Worm (Caenorhabditis elegans) whole organism, L1 larva: ENCODE data around the gene usp-14.

Experiments
- C16A3.4 ChIP-seq: fragments of 150-350 bp; optimal IDR thresholded peaks from 2 replicates; lab custom pipeline; 2014; ENCODE audit warnings: missing biosample characterization, missing genetic modification characterization
- Y116A8C.19 ChIP-seq: sonication (generic microtip); optimal IDR thresholded peaks from 2 replicates; lab custom pipeline; 2016; ENCODE audit warnings: missing compliant biosample characterization, missing genetic modification characterization, borderline replicate concordance
- aha-1 ChIP-seq: fragments of 150-350 bp; optimal IDR thresholded peaks from 2 replicates; lab custom pipeline; 2014; ENCODE audit warnings: missing biosample characterization, missing genetic modification characterization
- aly-2 ChIP-seq: fragments of 150-350 bp; optimal IDR thresholded peaks from 2 replicates; lab custom pipeline; 2014; ENCODE audit warnings: missing biosample characterization, missing genetic modification characterization
- ama-1 ChIP-seq: fragments of 150-350 bp; optimal IDR thresholded peaks from 2 replicates; lab custom pipeline; 2014
- blmp-1 ChIP-seq: fragments of 150-350 bp; optimal IDR thresholded peaks from 2 replicates; lab custom pipeline; 2014; ENCODE audit warnings: missing biosample characterization, missing genetic modification characterization
- ceh-8 ChIP-seq: fragments of 200-800 bp; sonication (Bioruptor generic); optimal IDR thresholded peaks from 2 replicates; lab custom pipeline; 2018; ENCODE audit warnings: mild to moderate bottlenecking, missing genetic modification characterization, moderate library complexity, missing compliant biosample characterization
- ceh-88 ChIP-seq: fragments of 200-800 bp; sonication (Bioruptor generic); IDR thresholded peaks from 2 replicates; pipeline ENCODE4 v1.3.6; 2022; ENCODE audit warnings: missing genetic modification characterization, missing compliant biosample characterization
- ceh-90 ChIP-seq: sonication (generic microtip); optimal IDR thresholded peaks from 2 replicates; lab custom pipeline; 2016; ENCODE audit warnings: missing genetic modification characterization, missing compliant biosample characterization
- ces-1 ChIP-seq: fragments of 150-350 bp; optimal IDR thresholded peaks from 2 replicates; lab custom pipeline; 2014; ENCODE audit warnings: missing biosample characterization, missing genetic modification reagents, missing genetic modification characterization
- efl-1 ChIP-seq, 4 experiments: fragments of 150-350 bp; optimal IDR thresholded peaks in 3 of 4; peaks in 1 of 4; 1 replicate in 1 of 4; 2 replicates in 3 of 4; lab custom pipeline; 2014; ENCODE audit warnings: missing biosample characterization in 2 of 4, missing genetic modification characterization in 2 of 4, missing genetic modification reagents in 2 of 4
- egl-27 ChIP-seq, 2 experiments: fragments of 150-350 bp in 1 of 2; sonication (generic microtip); optimal IDR thresholded peaks; 3 replicates each; lab custom pipeline; 2017 to 2018; ENCODE audit warnings: missing biosample characterization in 2 of 2, missing genetic modification characterization in 2 of 2, missing genetic modification reagents in 2 of 2
- elt-3 ChIP-seq, 6 experiments: fragments of 150-350 bp in 1 of 6; sonication (generic microtip); optimal IDR thresholded peaks; 2 replicates each; lab custom pipeline; 2017 to 2018; ENCODE audit warnings: missing biosample characterization in 6 of 6, missing genetic modification characterization in 6 of 6, inconsistent platforms in 1 of 6
- fkh-10 ChIP-seq: sonication (generic microtip); optimal IDR thresholded peaks from 2 replicates; lab custom pipeline; 2017; ENCODE audit warnings: missing biosample characterization, missing genetic modification reagents, missing genetic modification characterization
- fkh-8 ChIP-seq: sonication (generic microtip); optimal IDR thresholded peaks from 2 replicates; lab custom pipeline; 2016; ENCODE audit warnings: mild to moderate bottlenecking, missing genetic modification characterization, missing compliant biosample characterization
- fos-1 ChIP-seq: fragments of 150-350 bp; optimal IDR thresholded peaks from 2 replicates; lab custom pipeline; 2014; ENCODE audit warnings: missing biosample characterization, missing genetic modification characterization
- grh-1 ChIP-seq: fragments of 200-800 bp; sonication (Bioruptor generic); IDR thresholded peaks from 2 replicates; pipeline ENCODE4 v1.3.6; 2022; ENCODE audit warnings: missing genetic modification reagents, missing genetic modification characterization, missing compliant biosample characterization
- hlh-17 ChIP-seq: fragments of 200-800 bp; sonication (Bioruptor generic); optimal IDR thresholded peaks from 2 replicates; lab custom pipeline; 2018; ENCODE audit warnings: missing genetic modification characterization, mild to moderate bottlenecking, missing compliant biosample characterization, moderate library complexity, borderline replicate concordance
- hlh-4 ChIP-seq: sonication (generic microtip); optimal IDR thresholded peaks from 2 replicates; lab custom pipeline; 2016; ENCODE audit warnings: mild to moderate bottlenecking, missing genetic modification characterization, missing compliant biosample characterization
- hpl-2 ChIP-seq: fragments of 150-350 bp; optimal IDR thresholded peaks from 2 replicates; lab custom pipeline; 2014; ENCODE audit warnings: missing biosample characterization, missing genetic modification reagents, missing genetic modification characterization
- isw-1 ChIP-seq: fragments of 200-800 bp; sonication (Bioruptor generic); IDR thresholded peaks from 2 replicates; pipeline ENCODE4 v1.3.6; 2022; ENCODE audit warnings: missing genetic modification characterization, missing compliant biosample characterization
- jun-1 ChIP-seq: fragments of 150-350 bp; optimal IDR thresholded peaks from 2 replicates; lab custom pipeline; 2014; ENCODE audit warnings: missing biosample characterization, missing genetic modification reagents, missing genetic modification characterization
- lin-14 ChIP-seq: fragments of 200-800 bp; sonication (Bioruptor generic); optimal IDR thresholded peaks from 2 replicates; lab custom pipeline; 2018; ENCODE audit warnings: mild to moderate bottlenecking, missing genetic modification characterization, moderate library complexity, missing compliant biosample characterization
- lin-39 ChIP-seq: fragments of 150-350 bp; optimal IDR thresholded peaks from 2 replicates; lab custom pipeline; 2014; ENCODE audit warnings: missing biosample characterization, missing genetic modification reagents, missing genetic modification characterization
- lir-3 ChIP-seq: sonication (generic microtip); optimal IDR thresholded peaks from 2 replicates; lab custom pipeline; 2016; ENCODE audit warnings: mild to moderate bottlenecking, missing genetic modification characterization, moderate library complexity, missing compliant biosample characterization; ENCODE audit not compliant: poor library complexity
- lsy-2 ChIP-seq, 2 experiments: fragments of 150-350 bp; optimal IDR thresholded peaks; 2 replicates each; lab custom pipeline; 2014; ENCODE audit warnings: missing biosample characterization in 2 of 2, missing genetic modification characterization in 2 of 2
- mab-9 ChIP-seq: fragments of 200-800 bp; sonication (Bioruptor generic); IDR thresholded peaks from 2 replicates; pipeline ENCODE4 v1.3.6; 2022; ENCODE audit warnings: missing genetic modification reagents, missing genetic modification characterization, missing compliant biosample characterization
- mdl-1 ChIP-seq, 2 experiments: fragments of 150-350 bp; optimal IDR thresholded peaks; 2 replicates each; lab custom pipeline; 2014 to 2017; ENCODE audit warnings: missing biosample characterization in 2 of 2, missing genetic modification characterization in 2 of 2, inconsistent platforms in 1 of 2
- mef-2 ChIP-seq: fragments of 150-350 bp; optimal IDR thresholded peaks from 2 replicates; lab custom pipeline; 2014; ENCODE audit warnings: missing biosample characterization, missing genetic modification characterization
- mep-1 ChIP-seq: fragments of 150-350 bp; optimal IDR thresholded peaks from 2 replicates; lab custom pipeline; 2014; ENCODE audit warnings: missing biosample characterization, missing genetic modification characterization
- nhr-19 ChIP-seq: fragments of 200-800 bp; sonication (Bioruptor generic); conservative IDR thresholded peaks from 2 replicates; pipeline ENCODE4 v1.3.6; 2022; ENCODE audit warnings: missing genetic modification characterization, missing compliant biosample characterization
- nhr-20 ChIP-seq: sonication (generic microtip); optimal IDR thresholded peaks from 2 replicates; lab custom pipeline; 2016; ENCODE audit warnings: mild to moderate bottlenecking, missing genetic modification characterization, missing compliant biosample characterization
- nhr-237 ChIP-seq: fragments of 150-350 bp; optimal IDR thresholded peaks from 2 replicates; lab custom pipeline; 2014; ENCODE audit warnings: missing biosample characterization, missing genetic modification characterization
- nhr-71 ChIP-seq: sonication (generic microtip); optimal IDR thresholded peaks from 2 replicates; lab custom pipeline; 2016; ENCODE audit warnings: mild to moderate bottlenecking, missing genetic modification characterization, moderate library complexity, missing compliant biosample characterization
- nhr-90 ChIP-seq: sonication (generic microtip); optimal IDR thresholded peaks from 2 replicates; lab custom pipeline; 2016; ENCODE audit warnings: mild to moderate bottlenecking, missing genetic modification characterization, missing compliant biosample characterization; ENCODE audit not compliant: poor library complexity
- pag-3 ChIP-seq: sonication (generic microtip); optimal IDR thresholded peaks from 2 replicates; lab custom pipeline; 2017; ENCODE audit warnings: missing genetic modification characterization, mild to moderate bottlenecking, missing compliant biosample characterization, antibody characterized with exemption, borderline replicate concordance; ENCODE audit not compliant: insufficient read depth
- pax-3 ChIP-seq: fragments of 200-800 bp; sonication (Bioruptor generic); optimal IDR thresholded peaks from 2 replicates; lab custom pipeline; 2018; ENCODE audit warnings: mild to moderate bottlenecking, missing genetic modification characterization, moderate library complexity, missing compliant biosample characterization
- rnt-1 ChIP-seq: sonication (generic microtip); optimal IDR thresholded peaks from 2 replicates; lab custom pipeline; 2016; ENCODE audit warnings: mild to moderate bottlenecking, missing genetic modification characterization, moderate library complexity, missing compliant biosample characterization
- skn-1 ChIP-seq: fragments of 150-350 bp; optimal IDR thresholded peaks from 2 replicates; lab custom pipeline; 2014; ENCODE audit warnings: missing biosample characterization, missing genetic modification characterization
- snpc-4 ChIP-seq: fragments of 150-350 bp; optimal IDR thresholded peaks from 2 replicates; lab custom pipeline; 2014; ENCODE audit warnings: missing biosample characterization, missing genetic modification characterization
- snu-23 ChIP-seq: sonication (generic microtip); optimal IDR thresholded peaks from 2 replicates; lab custom pipeline; 2016; ENCODE audit warnings: missing genetic modification characterization, missing compliant biosample characterization
- sox-4 ChIP-seq: sonication (generic microtip); optimal IDR thresholded peaks from 2 replicates; lab custom pipeline; 2016; ENCODE audit warnings: missing genetic modification characterization, missing compliant biosample characterization
- sptf-1 ChIP-seq: fragments of 150-350 bp; optimal IDR thresholded peaks from 2 replicates; lab custom pipeline; 2014; ENCODE audit warnings: missing biosample characterization, missing genetic modification characterization
- tbx-2 ChIP-seq: sonication (generic microtip); optimal IDR thresholded peaks from 2 replicates; lab custom pipeline; 2016; ENCODE audit warnings: missing genetic modification characterization, missing compliant biosample characterization
- tlp-1 ChIP-seq: fragments of 150-350 bp; optimal IDR thresholded peaks from 2 replicates; lab custom pipeline; 2014; ENCODE audit warnings: missing biosample characterization, missing genetic modification characterization
- unc-86 ChIP-seq: sonication (generic microtip); optimal IDR thresholded peaks from 2 replicates; lab custom pipeline; 2016; ENCODE audit warnings: missing genetic modification characterization, missing compliant biosample characterization
- zip-4 ChIP-seq: fragments of 200-800 bp; sonication (Bioruptor generic); optimal IDR thresholded peaks from 2 replicates; lab custom pipeline; 2018; ENCODE audit warnings: mild to moderate bottlenecking, missing genetic modification characterization, moderate library complexity, missing compliant biosample characterization
- ztf-11 ChIP-seq, 2 experiments: sonication (generic microtip); optimal IDR thresholded peaks; 2 replicates each; lab custom pipeline; 2016 to 2017; ENCODE audit warnings: missing genetic modification characterization in 2 of 2, missing biosample characterization in 1 of 2, missing compliant biosample characterization in 1 of 2

Gene usp-14

ce11 chrII:14496809-14497208 is 8.3 kb upstream of the usp-14 start (continued):
- TF ChIP-seq lir-3 (tag; lab: Kevin White, UChicago) (peak; percentile 83), ceh-8 (GFP tag; lab: Kevin White, UChicago) (peak; percentile 41), sox-4 (peak; percentile 24), hpl-2 (GFP tag; lab: Kevin White, UChicago) (peak; percentile 72), isw-1 (GFP tag; lab: Robert Waterston, UW) (no peak), lsy-2 (tag; optimal IDR thresholded peaks at IDR 0.05; lab: Kevin White, UChicago) (peak; percentile 67 to 92), ces-1 (no peak), snu-23 (peak; percentile 88), aly-2 (tag; lab: Kevin White, UChicago) (peak; percentile 66), mab-9 (no peak), tlp-1 (no peak), ceh-90 (tag; lab: Kevin White, UChicago) (peak; percentile 53), ama-1 (lab: Kevin White, UChicago) (no peak), C16A3.4 (tag; lab: Kevin White, UChicago) (peak; percentile 93)

DNA sequence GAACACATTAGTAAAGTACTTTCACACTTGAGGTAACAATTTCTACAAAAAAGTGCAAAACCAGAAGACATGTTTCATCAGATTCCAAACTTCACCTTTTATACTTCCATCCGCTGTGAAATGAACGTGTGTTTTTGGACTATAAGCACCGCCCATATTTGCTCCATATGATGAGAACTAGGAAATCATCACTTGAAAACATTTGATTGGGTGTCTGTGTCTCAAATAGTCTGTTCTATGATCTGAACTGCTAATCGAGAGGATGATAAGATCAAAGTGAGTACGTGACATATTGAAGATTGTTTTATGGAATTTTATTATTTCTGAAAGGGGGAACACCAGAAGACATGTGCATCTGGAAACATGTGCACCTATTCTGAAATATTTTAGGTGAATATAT is 6.9 kb upstream of the usp-14 start:
- TF ChIP-seq egl-27 (tag; optimal IDR thresholded peaks at IDR 0.05; lab: Kevin White, UChicago) (no peak), fkh-8 (no peak), skn-1 (tag; lab: Kevin White, UChicago) (peak; percentile 44), nhr-237 (tag; lab: Kevin White, UChicago) (no peak), elt-3 (tag; optimal IDR thresholded peaks at IDR 0.05; lab: Kevin White, UChicago) (peak in 4 of 6 experiments; percentile 22 to 47 (median 31)), hlh-17 (GFP tag; lab: Kevin White, UChicago) (no peak), rnt-1 (tag; lab: Kevin White, UChicago) (no peak), snpc-4 (tag; lab: Kevin White, UChicago) (no peak), lir-3 (tag; lab: Kevin White, UChicago) (no peak), Y116A8C.19 (no peak), nhr-19 (GFP tag; lab: Robert Waterston, UW) (0 out of 2 replicates have a peak, but pooled peaks have one; percentile 14), tbx-2 (tag; lab: Kevin White, UChicago) (no peak), fkh-10 (GFP tag; lab: Kevin White, UChicago) (no peak), ztf-11 (tag; optimal IDR thresholded peaks at IDR 0.05; lab: Kevin White, UChicago) (no peak), efl-1 (optimal IDR thresholded peaks at IDR 0.05; lab: Kevin White, UChicago) (no peak), efl-1 (GFP tag; optimal IDR thresholded peaks at IDR 0.05 in 1 of 2; lab: Kevin White, UChicago) (peak in 1 of 2 experiments; percentile 27), lin-39 (tag; lab: Kevin White, UChicago) (no peak), lin-14 (GFP tag; lab: Kevin White, UChicago) (peak; percentile 34), nhr-90 (tag; lab: Kevin White, UChicago) (peak; percentile 12), nhr-20 (peak; percentile 45), blmp-1 (tag; lab: Kevin White, UChicago) (peak; percentile 39), snu-23 (peak; percentile 9), ceh-88 (GFP tag; lab: Robert Waterston, UW) (no peak), ama-1 (lab: Kevin White, UChicago) (no peak)

DNA sequence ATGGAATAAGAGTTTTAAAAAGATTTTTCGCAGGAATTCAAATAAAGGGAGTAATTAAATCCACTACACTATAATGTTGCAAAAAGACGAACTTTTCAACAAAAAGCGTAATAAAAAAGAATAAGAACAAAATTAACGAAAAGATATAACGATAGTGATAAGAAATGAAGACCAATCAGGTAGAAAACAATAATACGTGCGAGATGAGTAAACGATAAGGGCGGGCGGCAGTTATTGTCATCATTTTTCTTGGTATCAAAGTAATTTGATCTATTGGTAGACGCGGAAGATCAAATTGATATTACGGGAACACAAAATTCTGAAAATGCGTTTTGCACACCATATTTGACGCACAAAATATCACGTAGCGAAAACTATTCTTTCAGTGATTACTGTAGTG is 6.0 kb upstream of the usp-14 start:
- TF ChIP-seq sptf-1 (tag; lab: Kevin White, UChicago): no peak
- no peak for TF ChIP-seq pax-3 (tag; lab: Kevin White, UChicago)
- TF ChIP-seq fos-1: no peak
- TF ChIP-seq egl-27 (tag; optimal IDR thresholded peaks at IDR 0.05; lab: Kevin White, UChicago): no peak
- no peak for TF ChIP-seq fkh-10 (GFP tag; lab: Kevin White, UChicago)
- peak; percentile 19 for TF ChIP-seq lin-14 (GFP tag; lab: Kevin White, UChicago)
- TF ChIP-seq nhr-237 (tag; lab: Kevin White, UChicago): no peak
- TF ChIP-seq mef-2 (tag; lab: Kevin White, UChicago): no peak
- TF ChIP-seq grh-1 (GFP tag; lab: Robert Waterston, UW): no peak
- no peak for TF ChIP-seq nhr-71 (tag; lab: Kevin White, UChicago)
- TF ChIP-seq unc-86 (tag; lab: Kevin White, UChicago): no peak
- TF ChIP-seq zip-4 (GFP tag; lab: Kevin White, UChicago): no peak
- no peak for TF ChIP-seq rnt-1 (tag; lab: Kevin White, UChicago)
- no peak for TF ChIP-seq C16A3.4 (tag; lab: Kevin White, UChicago)
- TF ChIP-seq ceh-90 (tag; lab: Kevin White, UChicago): no peak
- no peak for TF ChIP-seq mdl-1 (tag; optimal IDR thresholded peaks at IDR 0.05; lab: Kevin White, UChicago)
- TF ChIP-seq aha-1 (tag; lab: Kevin White, UChicago): no peak
- TF ChIP-seq mep-1 (tag; lab: Kevin White, UChicago): no peak
- no peak for TF ChIP-seq ztf-11 (tag; optimal IDR thresholded peaks at IDR 0.05; lab: Kevin White, UChicago)
- no peak for TF ChIP-seq nhr-19 (GFP tag; lab: Robert Waterston, UW)
- no peak for TF ChIP-seq nhr-90 (tag; lab: Kevin White, UChicago)
- no peak for TF ChIP-seq hlh-4 (tag; lab: Kevin White, UChicago)
- no peak for TF ChIP-seq jun-1 (tag; lab: Kevin White, UChicago)
- TF ChIP-seq pag-3 (tag; lab: Kevin White, UChicago): no peak
- no peak for TF ChIP-seq lir-3 (tag; lab: Kevin White, UChicago)
